Worm (Caenorhabditis elegans): Measurements from ENCODE around the gene dct-7.

dct-7 gene

ce11 chrIV:4259433-4259832 is 30.9 kb downstream of the dct-7 start (continued):
- TF ChIP-seq tra-1 (GFP tag; IDR thresholded peaks at IDR 0.05) (no peak), arid-1 (GFP tag; conservative IDR thresholded peaks at IDR 0.05) (no peak), Y105C5A.15 (GFP tag; IDR thresholded peaks at IDR 0.05) (no peak), ces-1 (GFP tag; optimal IDR thresholded peaks at IDR 0.05) (no peak), tag-97 (GFP tag; IDR thresholded peaks at IDR 0.05) (no peak), Y5F2A.4 (GFP tag; optimal IDR thresholded peaks at IDR 0.05) (no peak), nhr-6 (tag; optimal IDR thresholded peaks at IDR 0.05) (no peak), ctbp-1 (GFP tag; IDR thresholded peaks at IDR 0.05) (no peak), ceh-44 (GFP tag; IDR thresholded peaks at IDR 0.05) (no peak)

ce11 chrIV:4254989-4255582 is 35.3 kb downstream of the dct-7 start:
- no peak for TF ChIP-seq ceh-82 (tag; optimal IDR thresholded peaks at IDR 0.05)
- peak; percentile 77 for TF ChIP-seq set-16 (GFP tag; IDR thresholded peaks at IDR 0.05)
- no peak for TF ChIP-seq ces-1 (GFP tag; optimal IDR thresholded peaks at IDR 0.05)
- no peak for TF ChIP-seq lin-39 (tag; optimal IDR thresholded peaks at IDR 0.05)

ce11 chrIV:4247770-4248169 is 42.6 kb downstream of the dct-7 start, which contains the start of gene ama-1:
TSS of gene ama-1 (plus strand) at chrIV:4248070.
- TF ChIP-seq daf-16 (GFP tag; optimal IDR thresholded peaks at IDR 0.05) (no peak), daf-16 (tag; optimal IDR thresholded peaks at IDR 0.05) (no peak), ceh-44 (GFP tag; IDR thresholded peaks at IDR 0.05) (no peak), lin-1 (GFP tag; IDR thresholded peaks at IDR 0.05) (no peak), zip-11 (GFP tag; IDR thresholded peaks at IDR 0.05) (no peak), jun-1 (tag; optimal IDR thresholded peaks at IDR 0.05) (no peak), nhr-42 (GFP tag; IDR thresholded peaks at IDR 0.05) (no peak), vab-7 (GFP tag; IDR thresholded peaks at IDR 0.05) (no peak), tra-1 (GFP tag; IDR thresholded peaks at IDR 0.05) (no peak), ceh-28 (tag; optimal IDR thresholded peaks at IDR 0.05) (no peak), unc-130 (GFP tag; optimal IDR thresholded peaks at IDR 0.05) (no peak), lim-7 (GFP tag; IDR thresholded peaks at IDR 0.05) (no peak), F49E8.2 (tag; optimal IDR thresholded peaks at IDR 0.05; ENCODE audit: borderline replicate concordance) (no peak), nhr-10 (tag; optimal IDR thresholded peaks at IDR 0.05) (no peak), D1046.2 (GFP tag; IDR thresholded peaks at IDR 0.05) (no peak), madf-5 (GFP tag; IDR thresholded peaks at IDR 0.05) (no peak), mep-1 (tag; optimal IDR thresholded peaks at IDR 0.05) (no peak), nhr-237 (tag; optimal IDR thresholded peaks at IDR 0.05) (no peak), ZK546.5 (tag; optimal IDR thresholded peaks at IDR 0.05) (no peak)

- TF ChIP-seq mes-2 (tag; optimal IDR thresholded peaks at IDR 0.05; ENCODE audit: poor library complexity, severe bottlenecking) (peak; percentile 74), Y75B8A.6 (GFP tag; IDR thresholded peaks at IDR 0.05) (no peak), ceh-28 (tag; optimal IDR thresholded peaks at IDR 0.05) (no peak), mep-1 (tag; optimal IDR thresholded peaks at IDR 0.05) (peak; percentile 11), Y5F2A.4 (GFP tag; optimal IDR thresholded peaks at IDR 0.05) (no peak), php-3 (GFP tag; IDR thresholded peaks at IDR 0.05) (no peak), dve-1 (tag; optimal IDR thresholded peaks at IDR 0.05; ENCODE audit: insufficient read depth) (peak; percentile 32), mdt-29 (GFP tag; IDR thresholded peaks at IDR 0.05) (no peak), rbr-2 (tag; optimal IDR thresholded peaks at IDR 0.05) (peak; percentile 42), aly-2 (tag; optimal IDR thresholded peaks at IDR 0.05) (no peak), lsy-2 (tag; optimal IDR thresholded peaks at IDR 0.05) (peak in 1 of 2 experiments; percentile 80), spr-3 (GFP tag; optimal IDR thresholded peaks at IDR 0.05) (no peak), fkh-10 (GFP tag; optimal IDR thresholded peaks at IDR 0.05) (no peak), aha-1 (tag) (peak; percentile 71), nhr-76 (tag; optimal IDR thresholded peaks at IDR 0.05) (no peak), lin-1 (GFP tag; IDR thresholded peaks at IDR 0.05) (no peak), mdl-1 (tag; optimal IDR thresholded peaks at IDR 0.05) (no peak), saeg-2 (GFP tag; IDR thresholded peaks at IDR 0.05) (no peak), F26F4.8 (GFP tag; conservative IDR thresholded peaks at IDR 0.05) (no peak), daf-16 (GFP tag; optimal IDR thresholded peaks at IDR 0.05) (no peak), daf-16 (tag; optimal IDR thresholded peaks at IDR 0.05) (peak; percentile 0), lin-38 (GFP tag; IDR thresholded peaks at IDR 0.05) (peak; percentile 55), duxl-1 (tag; optimal IDR thresholded peaks at IDR 0.05; ENCODE audit: poor library complexity) (peak; percentile 15), vab-7 (GFP tag; IDR thresholded peaks at IDR 0.05) (no peak), unc-130 (GFP tag; optimal IDR thresholded peaks at IDR 0.05) (no peak)
These were observed 43.0 kb downstream of the dct-7 start for ce11 chrIV:4247334-4247733.

Data from whole organism, L4 larva.